Worm (Caenorhabditis elegans) whole organism, young adult: ENCODE results near the gene nas-33.

Experiments
- F52B5.7 ChIP-seq: sonication (generic microtip); optimal IDR thresholded peaks from 2 replicates; lab custom pipeline; 2016; ENCODE audit warnings: mild to moderate bottlenecking, missing genetic modification characterization, missing compliant biosample characterization
- T26A5.8 ChIP-seq: sonication (generic microtip); optimal IDR thresholded peaks from 2 replicates; lab custom pipeline; 2016; ENCODE audit warnings: missing genetic modification characterization, missing compliant biosample characterization
- ceh-58 ChIP-seq: fragments of 200-800 bp; sonication (Bioruptor generic); IDR thresholded peaks from 2 replicates; pipeline ENCODE4 v1.3.6; 2022; ENCODE audit warnings: missing genetic modification characterization, missing compliant biosample characterization
- egrh-3 ChIP-seq: fragments of 200-800 bp; sonication (Bioruptor generic); IDR thresholded peaks from 2 replicates; pipeline ENCODE4 v1.3.6; 2022; ENCODE audit warnings: missing genetic modification reagents, missing genetic modification characterization, missing compliant biosample characterization
- hlh-12 ChIP-seq: sonication (generic microtip); optimal IDR thresholded peaks from 2 replicates; lab custom pipeline; 2016; ENCODE audit warnings: missing genetic modification characterization, missing compliant biosample characterization
- let-526 ChIP-seq: fragments of 200-800 bp; sonication (Bioruptor generic); IDR thresholded peaks from 2 replicates; pipeline ENCODE4 v1.3.6; 2022; ENCODE audit warnings: missing genetic modification reagents, missing genetic modification characterization, missing compliant biosample characterization
- lsy-27 ChIP-seq: sonication (generic microtip); optimal IDR thresholded peaks from 2 replicates; lab custom pipeline; 2017; ENCODE audit warnings: missing genetic modification characterization, mild to moderate bottlenecking, missing compliant biosample characterization, antibody characterized with exemption, missing genotype, borderline replicate concordance; ENCODE audit not compliant: insufficient read depth
- madf-3 ChIP-seq: fragments of 200-800 bp; sonication (Bioruptor generic); IDR thresholded peaks from 2 replicates; pipeline ENCODE4 v1.3.6; 2022; ENCODE audit warnings: missing genetic modification reagents, missing genetic modification characterization, missing compliant biosample characterization
- rec-8 ChIP-seq, 2 experiments: sonication (generic microtip); optimal IDR thresholded peaks; 2 replicates each; lab custom pipeline; 2016; ENCODE audit warnings: mild to moderate bottlenecking in 2 of 2, missing genetic modification characterization in 2 of 2, missing genetic modification reagents in 2 of 2, missing genotype in 2 of 2, missing biosample characterization in 1 of 2, missing compliant biosample characterization in 1 of 2, moderate library complexity in 1 of 2
- tbp1 ChIP-seq: fragments of 200-800 bp; sonication (Bioruptor generic); optimal IDR thresholded peaks from 2 replicates; lab custom pipeline; 2018; ENCODE audit warnings: mild to moderate bottlenecking, missing genetic modification characterization, missing compliant biosample characterization
- tbx-9 ChIP-seq: sonication (generic microtip); optimal IDR thresholded peaks from 2 replicates; lab custom pipeline; 2016; ENCODE audit warnings: borderline replicate concordance, missing genetic modification characterization, inconsistent platforms, missing compliant biosample characterization

ce11 chrX:6503148-6503547 is 48.1 kb upstream of the nas-33 start:
- TF ChIP-seq rec-8 (tag; optimal IDR thresholded peaks at IDR 0.05; lab: Kevin White, UChicago): no peak
- TF ChIP-seq lsy-27 (tag; lab: Kevin White, UChicago): no peak
- no peak for TF ChIP-seq tbx-9 (tag; lab: Kevin White, UChicago)
- TF ChIP-seq egrh-3 (GFP tag; lab: Robert Waterston, UW): no peak
- no peak for TF ChIP-seq let-526 (GFP tag; lab: Robert Waterston, UW)
- TF ChIP-seq madf-3: no peak
- TF ChIP-seq T26A5.8: no peak
- TF ChIP-seq tbp1 (GFP tag; lab: Kevin White, UChicago): no peak
- TF ChIP-seq F52B5.7 (tag; lab: Kevin White, UChicago): no peak
- TF ChIP-seq hlh-12 (tag; lab: Kevin White, UChicago): no peak
- no peak for TF ChIP-seq ceh-58 (GFP tag; lab: Robert Waterston, UW)
